Worm (Caenorhabditis elegans) whole organism, L4/young adult: Measurements from ENCODE around the gene F08H9.4.

Experiments used
- W03F9.2 ChIP-seq: fragments of 150-350 bp; optimal IDR thresholded peaks from 2 replicates; lab custom pipeline; 2014; ENCODE audit warnings: missing biosample characterization, missing genetic modification characterization
- dao-5 ChIP-seq: sonication (generic microtip); optimal IDR thresholded peaks from 2 replicates; lab custom pipeline; 2016; ENCODE audit warnings: missing genotype, missing genetic modification characterization, moderate library complexity, missing compliant biosample characterization
- him-1 ChIP-seq: sonication (generic microtip); optimal IDR thresholded peaks from 2 replicates; lab custom pipeline; 2016; ENCODE audit warnings: missing genotype, missing genetic modification reagents, missing genetic modification characterization, missing compliant biosample characterization

- TF ChIP-seq dao-5 (tag; lab: Kevin White, UChicago) (no peak), him-1 (tag; lab: Kevin White, UChicago) (no peak), W03F9.2 (tag; lab: Kevin White, UChicago) (no peak)
Measured at ce11 chrV:14501136-14501535, 36.9 kb upstream of the F08H9.4 start, which contains the start of gene R02D5.24.
